Fruit fly (Drosophila melanogaster) whole organism, embryonic: ENCODE data around the gene stol.

Experiments
- Ada2b ChIP-seq: fragments of 200-800 bp; sonication (Bioruptor generic); IDR thresholded peaks from 2 replicates; pipeline ENCODE4 v1.3.6; 2022; ENCODE audit warnings: missing biosample characterization, missing genetic modification characterization
- Bteb2 ChIP-seq: fragments of 200-800 bp; sonication (Bioruptor generic); optimal IDR thresholded peaks from 2 replicates; lab custom pipeline; 2016; ENCODE audit warnings: missing biosample characterization, missing genetic modification characterization
- CG1024 ChIP-seq: fragments of 200-800 bp; sonication (Bioruptor generic); IDR thresholded peaks from 2 replicates; pipeline ENCODE4 v1.3.6; 2022; ENCODE audit warnings: missing biosample characterization, missing genetic modification characterization
- CG10959 ChIP-seq: fragments of 200-800 bp; sonication (Bioruptor generic); IDR thresholded peaks from 2 replicates; pipeline ENCODE4 v1.3.6; 2022; ENCODE audit warnings: missing biosample characterization, missing genetic modification characterization
- CG11560 ChIP-seq: fragments of 200-800 bp; sonication (Bioruptor generic); IDR thresholded peaks from 3 replicates; pipeline ENCODE4 v1.3.6; 2022; ENCODE audit warnings: missing biosample characterization, missing genetic modification characterization
- CG12104 ChIP-seq: fragments of 200-800 bp; sonication (Bioruptor generic); optimal IDR thresholded peaks from 3 replicates; lab custom pipeline; 2016; ENCODE audit warnings: missing biosample characterization, missing genetic modification characterization
- CG1233 ChIP-seq: fragments of 200-800 bp; sonication (Bioruptor generic); optimal IDR thresholded peaks from 4 replicates; lab custom pipeline; 2018; ENCODE audit warnings: missing biosample characterization, mild to moderate bottlenecking, missing genetic modification characterization
- CG12769 ChIP-seq: fragments of 200-800 bp; sonication (Bioruptor generic); optimal IDR thresholded peaks from 2 replicates; lab custom pipeline; 2019; ENCODE audit warnings: missing biosample characterization, mild to moderate bottlenecking, missing genetic modification characterization, moderate library complexity
- CG13287 ChIP-seq: fragments of 200-800 bp; sonication (Bioruptor generic); IDR thresholded peaks from 2 replicates; pipeline ENCODE4 v1.3.6; 2022; ENCODE audit warnings: missing biosample characterization, missing genetic modification characterization; ENCODE audit not compliant: partially characterized antibody
- CG13296 ChIP-seq: fragments of 200-800 bp; sonication (Bioruptor generic); optimal IDR thresholded peaks from 3 replicates; lab custom pipeline; 2018; ENCODE audit warnings: missing biosample characterization, mild to moderate bottlenecking, missing genetic modification characterization
- CG13894 ChIP-seq: fragments of 200-800 bp; sonication (Bioruptor generic); optimal IDR thresholded peaks from 3 replicates; lab custom pipeline; 2018; ENCODE audit warnings: missing biosample characterization, mild to moderate bottlenecking, missing genetic modification characterization, moderate library complexity
- CG14965 ChIP-seq: fragments of 200-800 bp; sonication (Bioruptor generic); optimal IDR thresholded peaks from 2 replicates; lab custom pipeline; 2016; ENCODE audit warnings: missing biosample characterization, missing genetic modification characterization, borderline replicate concordance
- CG15073 ChIP-seq: fragments of 200-800 bp; sonication (Bioruptor generic); optimal IDR thresholded peaks from 2 replicates; lab custom pipeline; 2016; ENCODE audit warnings: missing biosample characterization, missing genetic modification characterization
- CG16815 ChIP-seq: fragments of 200-800 bp; sonication (Bioruptor generic); optimal IDR thresholded peaks from 3 replicates; lab custom pipeline; 2017; ENCODE audit warnings: missing biosample characterization, mild to moderate bottlenecking, missing genetic modification characterization
- CG2120 ChIP-seq: fragments of 200-800 bp; sonication (Bioruptor generic); optimal IDR thresholded peaks from 3 replicates; lab custom pipeline; 2016; ENCODE audit warnings: missing biosample characterization, missing genetic modification characterization
- CG3281 ChIP-seq: fragments of 200-800 bp; sonication (Bioruptor generic); optimal IDR thresholded peaks from 3 replicates; lab custom pipeline; 2017; ENCODE audit warnings: missing biosample characterization, mild to moderate bottlenecking, missing genetic modification characterization
- CG4730 ChIP-seq: fragments of 200-800 bp; sonication (Bioruptor generic); IDR thresholded peaks from 2 replicates; pipeline ENCODE4 v1.3.6; 2022; ENCODE audit warnings: missing biosample characterization, missing genetic modification characterization
- CG5953 ChIP-seq: fragments of 200-800 bp; sonication (Bioruptor generic); IDR thresholded peaks from 2 replicates; pipeline ENCODE4 v1.3.6; 2022; ENCODE audit warnings: missing biosample characterization, missing genetic modification characterization
- CG6272 ChIP-seq: fragments of 200-800 bp; sonication (Bioruptor generic); IDR thresholded peaks from 2 replicates; pipeline ENCODE4 v1.3.6; 2022; ENCODE audit warnings: missing biosample characterization, missing genetic modification characterization
- CG6689 ChIP-seq: fragments of 200-800 bp; sonication (Bioruptor generic); IDR thresholded peaks from 2 replicates; pipeline ENCODE4 v1.3.6; 2022; ENCODE audit warnings: missing biosample characterization, missing genetic modification characterization
- CG7556 ChIP-seq: fragments of 200-800 bp; sonication (Bioruptor generic); optimal IDR thresholded peaks from 2 replicates; lab custom pipeline; 2017; ENCODE audit warnings: missing biosample characterization, mild to moderate bottlenecking, missing genetic modification characterization
- D ChIP-seq, 2 experiments: fragments of 200-800 bp in 1 of 2; fragments of >200 bp in 1 of 2; sonication (Bioruptor generic) in 1 of 2; optimal IDR thresholded peaks; 2 replicates in 1 of 2; 3 replicates in 1 of 2; lab custom pipeline; 2017; ENCODE audit warnings: mild to moderate bottlenecking in 1 of 2, missing biosample characterization in 1 of 2, missing genetic modification characterization in 1 of 2, missing genetic modification reagents in 1 of 2
- Dad ChIP-seq: fragments of 200-800 bp; sonication (Bioruptor generic); optimal IDR thresholded peaks from 3 replicates; lab custom pipeline; 2016; ENCODE audit warnings: missing biosample characterization, missing genetic modification characterization
- Dp ChIP-seq: fragments of 200-800 bp; sonication (Bioruptor generic); optimal IDR thresholded peaks from 2 replicates; lab custom pipeline; 2018; ENCODE audit warnings: missing biosample characterization, mild to moderate bottlenecking, missing genetic modification characterization, moderate library complexity
- Fer1 ChIP-seq: fragments of 200-800 bp; sonication (Bioruptor generic); optimal IDR thresholded peaks from 2 replicates; lab custom pipeline; 2017; ENCODE audit warnings: missing biosample characterization, mild to moderate bottlenecking, missing genetic modification characterization
- HmgD ChIP-seq: fragments of 200-800 bp; sonication (Bioruptor generic); optimal IDR thresholded peaks from 3 replicates; lab custom pipeline; 2016; ENCODE audit warnings: missing biosample characterization, missing genetic modification characterization
- MBD-R2 ChIP-seq: fragments of 200-800 bp; sonication (Bioruptor generic); IDR thresholded peaks from 2 replicates; pipeline ENCODE4 v1.3.6; 2022; ENCODE audit warnings: missing biosample characterization, missing genetic modification characterization
- NFAT ChIP-seq: fragments of 200-800 bp; sonication (Bioruptor generic); IDR thresholded peaks from 2 replicates; pipeline ENCODE4 v1.3.6; 2022; ENCODE audit warnings: missing biosample characterization, missing genetic modification characterization
- Optix ChIP-seq: fragments of 200-800 bp; sonication (Bioruptor generic); IDR thresholded peaks from 3 replicates; pipeline ENCODE4 v1.3.6; 2022; ENCODE audit warnings: missing biosample characterization, missing genetic modification characterization
- Ravus ChIP-seq: fragments of 200-800 bp; sonication (Bioruptor generic); IDR thresholded peaks from 2 replicates; pipeline ENCODE4 v1.3.6; 2022; ENCODE audit warnings: missing biosample characterization, missing genetic modification characterization
- YL-1 ChIP-seq: fragments of 200-800 bp; sonication (Bioruptor generic); optimal IDR thresholded peaks from 3 replicates; lab custom pipeline; 2017; ENCODE audit warnings: missing biosample characterization, mild to moderate bottlenecking, missing genetic modification characterization
- ab ChIP-seq: fragments of 200-800 bp; sonication (Bioruptor generic); optimal IDR thresholded peaks from 2 replicates; lab custom pipeline; 2016; ENCODE audit warnings: missing biosample characterization, missing genetic modification characterization
- da ChIP-seq: fragments of 200-800 bp; sonication (Bioruptor generic); optimal IDR thresholded peaks from 2 replicates; lab custom pipeline; 2016; ENCODE audit warnings: missing biosample characterization, missing genetic modification characterization
- dmrt11E ChIP-seq: fragments of 200-800 bp; sonication (Bioruptor generic); optimal IDR thresholded peaks from 3 replicates; lab custom pipeline; 2018; ENCODE audit warnings: missing biosample characterization, mild to moderate bottlenecking, missing genetic modification characterization, moderate library complexity
- dpn ChIP-seq, 2 experiments: fragments of 200-800 bp; sonication (Bioruptor generic); optimal IDR thresholded peaks; 3 replicates each; lab custom pipeline; 2016; ENCODE audit warnings: missing biosample characterization in 2 of 2, missing genetic modification characterization in 2 of 2
- eyg ChIP-seq: fragments of 200-800 bp; sonication (Bioruptor generic); optimal IDR thresholded peaks from 3 replicates; lab custom pipeline; 2016; ENCODE audit warnings: missing biosample characterization, missing genetic modification characterization
- fd64A ChIP-seq: fragments of 200-800 bp; sonication (Bioruptor generic); optimal IDR thresholded peaks from 3 replicates; lab custom pipeline; 2018; ENCODE audit warnings: missing biosample characterization, mild to moderate bottlenecking, missing genetic modification characterization
- gcm ChIP-seq: fragments of 200-800 bp; sonication (Bioruptor generic); optimal IDR thresholded peaks from 2 replicates; lab custom pipeline; 2019; ENCODE audit warnings: missing biosample characterization, mild to moderate bottlenecking, missing genetic modification characterization, moderate library complexity
- grau ChIP-seq: fragments of 200-800 bp; optimal IDR thresholded peaks from 3 replicates; lab custom pipeline; 2019; ENCODE audit warnings: missing biosample characterization, mild to moderate bottlenecking, missing genetic modification characterization, moderate library complexity
- kay ChIP-seq: fragments of 200-800 bp; sonication (Bioruptor generic); optimal IDR thresholded peaks from 2 replicates; lab custom pipeline; 2016; ENCODE audit warnings: missing biosample characterization, missing genetic modification characterization
- mam ChIP-seq: fragments of 200-800 bp; sonication (Bioruptor generic); optimal IDR thresholded peaks from 3 replicates; lab custom pipeline; 2016; ENCODE audit warnings: missing biosample characterization, missing genetic modification characterization
- onecut ChIP-seq: fragments of 200-800 bp; sonication (Bioruptor generic); IDR thresholded peaks from 2 replicates; pipeline ENCODE4 v1.3.6; 2022; ENCODE audit warnings: missing biosample characterization, missing genetic modification characterization
- peb ChIP-seq: fragments of 200-800 bp; sonication (Bioruptor generic); IDR thresholded peaks from 2 replicates; pipeline ENCODE4 v1.3.6; 2022; ENCODE audit warnings: missing biosample characterization, missing genetic modification characterization
- pzg ChIP-seq: fragments of 200-800 bp; sonication (Bioruptor generic); optimal IDR thresholded peaks from 3 replicates; lab custom pipeline; 2018; ENCODE audit warnings: missing biosample characterization, mild to moderate bottlenecking, missing genetic modification characterization, moderate library complexity
- repo ChIP-seq: fragments of 200-800 bp; sonication (Bioruptor generic); optimal IDR thresholded peaks from 2 replicates; lab custom pipeline; 2016; ENCODE audit warnings: missing biosample characterization, missing genetic modification characterization
- salm ChIP-seq: fragments of 200-800 bp; sonication (Bioruptor generic); optimal IDR thresholded peaks from 2 replicates; lab custom pipeline; 2018; ENCODE audit warnings: missing biosample characterization, mild to moderate bottlenecking, missing genetic modification characterization
- sc ChIP-seq, 3 experiments: fragments of >200 bp in 2 of 3; fragments of 200-800 bp in 1 of 3; sonication (Bioruptor generic) in 1 of 3; optimal IDR thresholded peaks; 2 replicates in 2 of 3; 3 replicates in 1 of 3; lab custom pipeline; 2017; ENCODE audit warnings: mild to moderate bottlenecking in 1 of 3, missing biosample characterization in 1 of 3, missing genetic modification characterization in 1 of 3, missing genetic modification reagents in 1 of 3
- vvl ChIP-seq: fragments of 200-800 bp; sonication (Bioruptor generic); IDR thresholded peaks from 2 replicates; pipeline ENCODE4 v1.3.6; 2022; ENCODE audit warnings: missing biosample characterization, missing genetic modification characterization

The stol gene

DNA sequence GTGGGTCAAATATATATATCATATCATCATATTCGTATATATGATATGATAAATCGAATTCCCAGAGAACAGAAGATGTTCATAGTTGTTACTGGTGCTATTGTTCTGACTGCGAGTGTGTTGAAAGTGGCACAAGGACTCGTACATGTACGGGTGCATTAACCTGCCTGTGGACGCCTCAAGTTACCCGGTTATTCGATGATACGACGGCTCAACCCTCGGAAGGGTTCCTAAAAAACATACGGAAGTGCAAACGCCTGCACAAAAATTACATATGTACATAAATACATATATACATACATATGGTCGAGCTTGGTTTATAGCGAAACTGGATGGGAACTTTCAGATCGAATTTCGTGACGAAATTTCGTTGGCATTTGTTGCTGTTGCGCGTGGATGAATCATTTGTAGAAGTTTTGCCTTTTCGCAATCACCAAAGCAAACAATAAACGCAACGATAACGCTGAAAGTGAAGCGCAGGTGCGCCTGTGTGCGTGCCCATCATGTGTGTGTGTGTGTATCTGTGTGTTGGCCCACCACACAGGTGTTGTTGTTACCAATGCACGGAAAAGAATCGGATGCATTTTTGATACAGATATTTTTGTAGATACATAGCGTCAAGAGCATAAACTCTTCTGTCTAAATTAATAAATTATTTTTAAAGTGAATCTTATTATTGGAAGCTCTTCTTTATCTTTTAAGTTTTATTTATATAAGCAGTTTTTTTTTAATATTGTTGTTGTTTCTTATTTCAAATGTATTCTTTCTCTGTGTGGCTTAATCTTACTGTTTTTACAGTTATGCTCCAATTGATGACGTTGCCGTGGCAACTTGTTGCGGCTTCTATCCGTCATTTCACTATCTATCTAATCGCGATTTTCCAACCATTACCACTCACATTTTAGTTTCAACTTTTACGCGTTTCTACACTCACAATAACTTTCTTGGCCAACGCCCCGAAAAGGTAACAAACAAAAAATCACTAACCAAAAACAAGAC lies 43.6 kb upstream of the stol start (continued):
- TF ChIP-seq CG12769 (tag; lab: Kevin White, UChicago) (no peak), mam (GFP tag; lab: Kevin White, UChicago) (no peak), YL-1 (GFP tag; lab: Kevin White, UChicago) (peak; percentile 43), CG6272 (peak; percentile 55), grau (peak; percentile 75), peb (GFP tag; lab: Robert Waterston, UW) (peak; percentile 77), CG7556 (peak; percentile 80), CG3281 (GFP tag; lab: Kevin White, UChicago) (peak; percentile 51), ab (no peak), Optix (peak; percentile 45; the same call in 1 of the 3 replicates), CG6689 (peak; percentile 87), HmgD (no peak), eyg (GFP tag; lab: Kevin White, UChicago) (peak; percentile 5), CG2120 (peak; percentile 50), dmrt11E (peak; percentile 80), pzg (GFP tag; lab: Kevin White, UChicago) (no peak), fd64A (GFP tag; lab: Kevin White, UChicago) (no peak), CG11560 (tag; lab: Robert Waterston, UW) (0 out of 3 replicates have a peak, but pooled peaks have one; percentile 15), vvl (GFP tag; lab: Robert Waterston, UW) (peak; percentile 90), gcm (GFP tag; lab: Kevin White, UChicago) (peak; percentile 76), Bteb2 (GFP tag; lab: Kevin White, UChicago) (no peak), dpn (GFP tag; optimal IDR thresholded peaks at IDR 0.05; lab: Kevin White, UChicago) (peak; percentile 15 to 64), CG12104 (GFP tag; lab: Kevin White, UChicago) (peak; percentile 62), NFAT (no peak), Ravus (no peak), sc (optimal IDR thresholded peaks at IDR 0.05; lab: Kevin White, UChicago) (no peak), sc (GFP tag; optimal IDR thresholded peaks at IDR 0.05; lab: Kevin White, UChicago) (peak; percentile 45), CG15073 (GFP tag; lab: Kevin White, UChicago) (peak; percentile 9), CG13287 (GFP tag; lab: Robert Waterston, UW) (no peak), CG14965 (no peak), CG13894 (tag; lab: Kevin White, UChicago) (no peak), da (GFP tag; lab: Kevin White, UChicago) (no peak), salm (tag; lab: Kevin White, UChicago) (peak; percentile 33), CG5953 (GFP tag; lab: Robert Waterston, UW) (peak; percentile 67; the same call in 1 of the 2 replicates), CG1024 (GFP tag; lab: Robert Waterston, UW) (peak; percentile 64), CG10959 (GFP tag; lab: Robert Waterston, UW) (peak; percentile 77; the same call in 1 of the 2 replicates), D (optimal IDR thresholded peaks at IDR 0.05; lab: Kevin White, UChicago) (no peak), D (GFP tag; optimal IDR thresholded peaks at IDR 0.05; lab: Kevin White, UChicago) (peak; percentile 72), Dp (GFP tag; lab: Kevin White, UChicago) (no peak), Fer1 (GFP tag; lab: Kevin White, UChicago) (peak; percentile 58), CG1233 (peak; percentile 65), CG4730 (GFP tag; lab: Robert Waterston, UW) (peak; percentile 74), Dad (GFP tag; lab: Kevin White, UChicago) (peak; percentile 20), onecut (GFP tag; lab: Robert Waterston, UW) (peak; percentile 64), CG13296 (GFP tag; lab: Kevin White, UChicago) (peak; percentile 32), CG16815 (GFP tag; lab: Kevin White, UChicago) (peak; percentile 30), kay (GFP tag; lab: Kevin White, UChicago) (peak; percentile 37), MBD-R2 (GFP tag; lab: Robert Waterston, UW) (no peak), Ada2b (GFP tag; lab: Robert Waterston, UW) (peak; percentile 78), repo (GFP tag; lab: Kevin White, UChicago) (no peak)
